Fruit fly (Drosophila melanogaster) whole organism, embryonic: Measurements from ENCODE around the gene side-IV.

Source experiments
- Ada2b ChIP-seq: fragments of 200-800 bp; sonication (Bioruptor generic); IDR thresholded peaks from 2 replicates; pipeline ENCODE4 v1.3.6; 2022; ENCODE audit warnings: missing biosample characterization, missing genetic modification characterization
- Aef1 ChIP-seq: fragments of 200-800 bp; sonication (Bioruptor generic); IDR thresholded peaks from 3 replicates; pipeline ENCODE4 v1.3.6; 2022; ENCODE audit warnings: missing biosample characterization, missing genetic modification characterization
- Bdp1 ChIP-seq: fragments of 200-800 bp; sonication (Bioruptor generic); optimal IDR thresholded peaks from 3 replicates; lab custom pipeline; 2016; ENCODE audit warnings: missing biosample characterization, missing genetic modification characterization
- CG12219 ChIP-seq: fragments of 200-800 bp; sonication (Bioruptor generic); optimal IDR thresholded peaks from 3 replicates; lab custom pipeline; 2018; ENCODE audit warnings: missing biosample characterization, mild to moderate bottlenecking, missing genetic modification characterization
- CG12391 ChIP-seq: fragments of 200-800 bp; sonication (Bioruptor generic); optimal IDR thresholded peaks from 3 replicates; lab custom pipeline; 2018; ENCODE audit warnings: missing biosample characterization, mild to moderate bottlenecking, missing genetic modification characterization, moderate library complexity
- CG12744 ChIP-seq: fragments of 200-800 bp; sonication (Bioruptor generic); optimal IDR thresholded peaks from 2 replicates; lab custom pipeline; 2016; ENCODE audit warnings: missing biosample characterization, missing genetic modification characterization
- CG1603 ChIP-seq: fragments of 200-800 bp; sonication (Bioruptor generic); optimal IDR thresholded peaks from 2 replicates; lab custom pipeline; 2019; ENCODE audit warnings: missing biosample characterization, mild to moderate bottlenecking, missing genetic modification characterization, moderate library complexity
- CG1647 ChIP-seq: fragments of 200-800 bp; sonication (Bioruptor generic); optimal IDR thresholded peaks from 3 replicates; lab custom pipeline; 2016; ENCODE audit warnings: missing biosample characterization, missing genetic modification characterization
- CG17612 ChIP-seq: fragments of 200-800 bp; sonication (Bioruptor generic); IDR thresholded peaks from 2 replicates; pipeline ENCODE4 v1.3.6; 2022; ENCODE audit warnings: missing biosample characterization, missing genetic modification characterization
- CG1792 ChIP-seq: fragments of 200-800 bp; sonication (Bioruptor generic); optimal IDR thresholded peaks from 2 replicates; lab custom pipeline; 2016; ENCODE audit warnings: missing biosample characterization, missing genetic modification characterization
- CG1832 ChIP-seq: fragments of 200-800 bp; sonication (Bioruptor generic); optimal IDR thresholded peaks from 2 replicates; lab custom pipeline; 2017; ENCODE audit warnings: missing biosample characterization, mild to moderate bottlenecking, missing genetic modification characterization, inconsistent platforms
- CG2199 ChIP-seq: fragments of 200-800 bp; sonication (Bioruptor generic); IDR thresholded peaks from 3 replicates; pipeline ENCODE4 v1.3.6; 2022; ENCODE audit warnings: missing biosample characterization, missing genetic modification characterization
- CG31388 ChIP-seq: fragments of 200-800 bp; sonication (Bioruptor generic); optimal IDR thresholded peaks from 2 replicates; lab custom pipeline; 2016; ENCODE audit warnings: missing biosample characterization, missing genetic modification characterization
- CG3281 ChIP-seq: fragments of 200-800 bp; sonication (Bioruptor generic); optimal IDR thresholded peaks from 3 replicates; lab custom pipeline; 2017; ENCODE audit warnings: missing biosample characterization, mild to moderate bottlenecking, missing genetic modification characterization
- CG33557 ChIP-seq: fragments of 200-800 bp; sonication (Bioruptor generic); optimal IDR thresholded peaks from 2 replicates; lab custom pipeline; 2019; ENCODE audit warnings: missing biosample characterization, mild to moderate bottlenecking, missing genetic modification characterization, moderate library complexity
- CG42726 ChIP-seq: fragments of 200-800 bp; sonication (Bioruptor generic); IDR thresholded peaks from 2 replicates; pipeline ENCODE4 v1.3.6; 2022; ENCODE audit warnings: missing biosample characterization, missing genetic modification characterization; ENCODE audit not compliant: partially characterized antibody
- CG6683 ChIP-seq: fragments of 200-800 bp; sonication (Bioruptor generic); optimal IDR thresholded peaks from 2 replicates; lab custom pipeline; 2017; ENCODE audit warnings: missing biosample characterization, mild to moderate bottlenecking, missing genetic modification characterization, missing genetic modification reagents
- CG6689 ChIP-seq: fragments of 200-800 bp; sonication (Bioruptor generic); IDR thresholded peaks from 2 replicates; pipeline ENCODE4 v1.3.6; 2022; ENCODE audit warnings: missing biosample characterization, missing genetic modification characterization
- CG7556 ChIP-seq: fragments of 200-800 bp; sonication (Bioruptor generic); optimal IDR thresholded peaks from 2 replicates; lab custom pipeline; 2017; ENCODE audit warnings: missing biosample characterization, mild to moderate bottlenecking, missing genetic modification characterization
- CG7745 ChIP-seq: fragments of 200-800 bp; sonication (Bioruptor generic); optimal IDR thresholded peaks from 2 replicates; lab custom pipeline; 2018; ENCODE audit warnings: missing biosample characterization, mild to moderate bottlenecking, missing genetic modification characterization, moderate library complexity
- CG8924 ChIP-seq: fragments of 200-800 bp; optimal IDR thresholded peaks from 3 replicates; lab custom pipeline; 2019; ENCODE audit warnings: missing biosample characterization, mild to moderate bottlenecking, missing genetic modification characterization, moderate library complexity
- CG9215 ChIP-seq: fragments of 200-800 bp; sonication (Bioruptor generic); IDR thresholded peaks from 2 replicates; pipeline ENCODE4 v1.3.6; 2022; ENCODE audit warnings: missing biosample characterization, missing genetic modification characterization
- Camta ChIP-seq: fragments of 200-800 bp; sonication (Bioruptor generic); optimal IDR thresholded peaks from 2 replicates; lab custom pipeline; 2016; ENCODE audit warnings: missing biosample characterization, missing genetic modification characterization
- Chrac-16 ChIP-seq: fragments of 200-800 bp; sonication (Bioruptor generic); optimal IDR thresholded peaks from 3 replicates; lab custom pipeline; 2016; ENCODE audit warnings: missing biosample characterization, missing genetic modification characterization
- CoRest ChIP-seq: fragments of 200-800 bp; sonication (Bioruptor generic); optimal IDR thresholded peaks from 3 replicates; lab custom pipeline; 2018; ENCODE audit warnings: missing biosample characterization, mild to moderate bottlenecking, missing genetic modification characterization, moderate library complexity
- HmgZ ChIP-seq: fragments of 200-800 bp; sonication (Bioruptor generic); optimal IDR thresholded peaks from 2 replicates; lab custom pipeline; 2018; ENCODE audit warnings: missing biosample characterization, mild to moderate bottlenecking, missing genetic modification characterization
- Hr3 ChIP-seq: fragments of 200-800 bp; sonication (Bioruptor generic); optimal IDR thresholded peaks from 3 replicates; lab custom pipeline; 2016; ENCODE audit warnings: missing biosample characterization, missing genetic modification characterization
- Jarid2 ChIP-seq: fragments of 200-800 bp; sonication (Bioruptor generic); optimal IDR thresholded peaks from 3 replicates; lab custom pipeline; 2017; ENCODE audit warnings: mild to moderate bottlenecking, missing biosample characterization, missing genetic modification reagents, missing genetic modification characterization
- Lhr ChIP-seq: fragments of 200-800 bp; sonication (Bioruptor generic); optimal IDR thresholded peaks from 3 replicates; lab custom pipeline; 2017; ENCODE audit warnings: mild to moderate bottlenecking, missing biosample characterization, missing genetic modification reagents, missing genetic modification characterization
- Mes4 ChIP-seq: fragments of 200-800 bp; sonication (Bioruptor generic); optimal IDR thresholded peaks from 2 replicates; lab custom pipeline; 2016; ENCODE audit warnings: missing biosample characterization, missing genetic modification characterization
- Myb ChIP-seq: fragments of 200-800 bp; sonication (Bioruptor generic); optimal IDR thresholded peaks from 2 replicates; lab custom pipeline; 2016; ENCODE audit warnings: missing biosample characterization, missing genetic modification characterization
- Usf ChIP-seq: fragments of 200-800 bp; sonication (Bioruptor generic); optimal IDR thresholded peaks from 2 replicates; lab custom pipeline; 2017; ENCODE audit warnings: missing genotype, missing biosample characterization, missing genetic modification characterization
- Xbp1 ChIP-seq: fragments of 200-800 bp; sonication (Bioruptor generic); optimal IDR thresholded peaks from 3 replicates; lab custom pipeline; 2016; ENCODE audit warnings: missing biosample characterization, mild to moderate bottlenecking, missing genetic modification characterization
- bab2 ChIP-seq: fragments of 200-800 bp; sonication (Bioruptor generic); optimal IDR thresholded peaks from 2 replicates; lab custom pipeline; 2016; ENCODE audit warnings: missing biosample characterization, missing genetic modification characterization
- cg ChIP-seq: fragments of 200-800 bp; sonication (Bioruptor generic); optimal IDR thresholded peaks from 3 replicates; lab custom pipeline; 2019; ENCODE audit warnings: missing biosample characterization, mild to moderate bottlenecking, missing genetic modification characterization, moderate library complexity
- chm ChIP-seq: fragments of 200-800 bp; sonication (Bioruptor generic); IDR thresholded peaks from 2 replicates; pipeline ENCODE4 v1.3.6; 2022; ENCODE audit warnings: missing biosample characterization, missing genetic modification characterization
- chn ChIP-seq: fragments of 200-800 bp; sonication (Bioruptor generic); optimal IDR thresholded peaks from 2 replicates; lab custom pipeline; 2016; ENCODE audit warnings: missing biosample characterization, missing genetic modification characterization
- ci ChIP-seq: fragments of 200-800 bp; sonication (Bioruptor generic); IDR thresholded peaks from 3 replicates; pipeline ENCODE4 v1.3.6; 2022; ENCODE audit warnings: missing biosample characterization, missing genetic modification characterization
- crp ChIP-seq, 2 experiments: fragments of 200-800 bp; sonication (Bioruptor generic); optimal IDR thresholded peaks; 2 replicates in 1 of 2; 3 replicates in 1 of 2; lab custom pipeline; 2017; ENCODE audit warnings: missing biosample characterization in 2 of 2, missing genetic modification characterization in 2 of 2, mild to moderate bottlenecking in 1 of 2, moderate library complexity in 1 of 2
- gcm2 ChIP-seq: fragments of 200-800 bp; sonication (Bioruptor generic); optimal IDR thresholded peaks from 2 replicates; lab custom pipeline; 2016; ENCODE audit warnings: missing biosample characterization, missing genetic modification characterization
- gsb ChIP-seq: fragments of 200-800 bp; sonication (Bioruptor generic); IDR thresholded peaks from 2 replicates; pipeline ENCODE4 v1.3.6; 2022; ENCODE audit warnings: missing biosample characterization, missing genetic modification characterization
- gt ChIP-seq: fragments of 200-800 bp; sonication (Bioruptor generic); IDR thresholded peaks from 2 replicates; pipeline ENCODE4 v1.3.6; 2022; ENCODE audit warnings: missing biosample characterization, missing genetic modification characterization
- pan ChIP-seq, 4 experiments: fragments of >200 bp in 3 of 4; fragments of 200-800 bp in 1 of 4; sonication (Bioruptor generic) in 1 of 4; optimal IDR thresholded peaks in 3 of 4; IDR thresholded peaks in 1 of 4; 2 replicates each; pipeline versions ENCODE4 v1.3.6 to Lab custom; 2017 to 2022; ENCODE audit warnings: missing biosample characterization in 2 of 4, missing genetic modification characterization in 2 of 4, mixed read lengths in 1 of 4
- phol ChIP-seq: fragments of 200-800 bp; sonication (Bioruptor generic); optimal IDR thresholded peaks from 3 replicates; lab custom pipeline; 2018; ENCODE audit warnings: missing biosample characterization, mild to moderate bottlenecking, missing genetic modification characterization, moderate library complexity
- prd ChIP-seq, 3 experiments: fragments of >200 bp in 2 of 3; fragments of 200-800 bp in 1 of 3; sonication (Bioruptor generic) in 1 of 3; optimal IDR thresholded peaks in 2 of 3; IDR thresholded peaks in 1 of 3; 2 replicates in 2 of 3; 3 replicates in 1 of 3; pipeline versions ENCODE4 v1.3.6 to Lab custom; 2017 to 2022; ENCODE audit warnings: missing biosample characterization in 1 of 3, missing genetic modification characterization in 1 of 3
- schlank ChIP-seq: fragments of 200-800 bp; sonication (Bioruptor generic); optimal IDR thresholded peaks from 2 replicates; lab custom pipeline; 2018; ENCODE audit warnings: missing biosample characterization, mild to moderate bottlenecking, missing genetic modification characterization
- sens-2 ChIP-seq: fragments of 200-800 bp; sonication (Bioruptor generic); IDR thresholded peaks from 2 replicates; pipeline ENCODE4 v1.3.6; 2022; ENCODE audit warnings: missing biosample characterization, missing genetic modification characterization
- unpg ChIP-seq: fragments of 200-800 bp; sonication (Bioruptor generic); optimal IDR thresholded peaks from 3 replicates; lab custom pipeline; 2018; ENCODE audit warnings: missing biosample characterization, mild to moderate bottlenecking, missing genetic modification characterization, moderate library complexity

side-IV gene

dm6 chr3R:13428341-13429040 lies 21.9 kb upstream of the side-IV start (continued):
- peak; percentile 60 for TF ChIP-seq Hr3 (GFP tag; lab: Kevin White, UChicago)
- peak; percentile 65 for TF ChIP-seq Chrac-16
- no peak for TF ChIP-seq CG7745 (tag; lab: Kevin White, UChicago)
- peak; percentile 69 for TF ChIP-seq CG1603 (tag; lab: Kevin White, UChicago)
- no peak for TF ChIP-seq schlank (tag; lab: Kevin White, UChicago)
- TF ChIP-seq CG2199 (GFP tag; lab: Robert Waterston, UW) = 0 out of 3 replicates have a peak, but pooled peaks have one; percentile 31
- TF ChIP-seq CG1792 (GFP tag; lab: Kevin White, UChicago) = no peak
- TF ChIP-seq CG17612 (GFP tag; lab: Robert Waterston, UW) = 0 out of 2 replicates have a peak, but pooled peaks have one; percentile 16
- TF ChIP-seq CG42726 (GFP tag; lab: Robert Waterston, UW) = no peak
- peak; percentile 90 for TF ChIP-seq ci
- peak; percentile 26 for TF ChIP-seq CG12744 (GFP tag; lab: Kevin White, UChicago)
- TF ChIP-seq CG1647 (GFP tag; lab: Kevin White, UChicago) = no peak
- TF ChIP-seq gt (GFP tag; lab: Robert Waterston, UW) = no peak
- peak; percentile 65 for TF ChIP-seq CG12219 (GFP tag; lab: Kevin White, UChicago)
- TF ChIP-seq CG7556 (GFP tag; lab: Kevin White, UChicago) = peak; percentile 66
- peak; percentile 68 for TF ChIP-seq Aef1 (GFP tag; lab: Robert Waterston, UW)
- no peak for TF ChIP-seq crp (GFP tag; optimal IDR thresholded peaks at IDR 0.05; lab: Kevin White, UChicago)
- TF ChIP-seq CG31388 (GFP tag; lab: Kevin White, UChicago) = no peak
- no peak for TF ChIP-seq chm (GFP tag; lab: Robert Waterston, UW)
- no peak for TF ChIP-seq pan (optimal IDR thresholded peaks at IDR 0.05; lab: Kevin White, UChicago)
- TF ChIP-seq pan (GFP tag; optimal IDR thresholded peaks at IDR 0.05 in 1 of 2, IDR thresholded peaks at IDR 0.05 in 1 of 2) = peak in 1 of 2 experiments; percentile 79
- peak; percentile 47; the same call in 1 of the 2 replicates for TF ChIP-seq sens-2
- TF ChIP-seq gcm2 (GFP tag; lab: Kevin White, UChicago) = peak; percentile 28
- peak; percentile 74 for TF ChIP-seq CG12391
- peak; percentile 5 for TF ChIP-seq Lhr (GFP tag; lab: Kevin White, UChicago)
- peak; percentile 31 for TF ChIP-seq Jarid2 (GFP tag; lab: Kevin White, UChicago)
- TF ChIP-seq unpg (GFP tag; lab: Kevin White, UChicago) = peak; percentile 83
- TF ChIP-seq Usf = no peak
- peak; percentile 45 for TF ChIP-seq CG33557 (GFP tag; lab: Kevin White, UChicago)
- TF ChIP-seq CoRest = peak; percentile 66
- no peak for TF ChIP-seq CG9215 (GFP tag; lab: Robert Waterston, UW)
- TF ChIP-seq gsb (GFP tag; lab: Robert Waterston, UW) = peak; percentile 44; the same call in 1 of the 2 replicates
- no peak for TF ChIP-seq cg
- TF ChIP-seq Bdp1 (GFP tag; lab: Kevin White, UChicago) = peak; percentile 26
- TF ChIP-seq CG6689 (GFP tag; lab: Robert Waterston, UW) = peak; percentile 71
- peak; percentile 15 for TF ChIP-seq CG6683 (GFP tag; lab: Kevin White, UChicago)
- TF ChIP-seq CG3281 (GFP tag; lab: Kevin White, UChicago) = peak; percentile 47
- peak; percentile 78 for TF ChIP-seq phol (tag; lab: Kevin White, UChicago)
- TF ChIP-seq chn (GFP tag; lab: Kevin White, UChicago) = peak; percentile 29
- TF ChIP-seq Xbp1 (GFP tag; lab: Kevin White, UChicago) = peak; percentile 73
- TF ChIP-seq prd (optimal IDR thresholded peaks at IDR 0.05; lab: Kevin White, UChicago) = no peak
- peak; percentile 80 for TF ChIP-seq prd (GFP tag; IDR thresholded peaks at IDR 0.05; lab: Robert Waterston, UW)
- peak; percentile 78 for TF ChIP-seq Ada2b (GFP tag; lab: Robert Waterston, UW)
- TF ChIP-seq Myb (GFP tag; lab: Kevin White, UChicago) = peak; percentile 19
- TF ChIP-seq bab2 (GFP tag; lab: Kevin White, UChicago) = peak; percentile 51
- TF ChIP-seq CG8924 (tag; lab: Kevin White, UChicago) = peak; percentile 76
- TF ChIP-seq HmgZ (tag; lab: Kevin White, UChicago) = no peak
- peak; percentile 43 for TF ChIP-seq Camta (GFP tag; lab: Kevin White, UChicago)
- peak; percentile 64 for TF ChIP-seq Mes4 (GFP tag; lab: Kevin White, UChicago)
- no peak for TF ChIP-seq CG1832 (GFP tag; lab: Kevin White, UChicago)
